Worm (Caenorhabditis elegans) whole organism, L2 larva: ENCODE measurements around the gene sec-10.

Source experiments
- ama-1 ChIP-seq: fragments of 150-350 bp; optimal IDR thresholded peaks from 2 replicates; lab custom pipeline; 2018; ENCODE audit warnings: inconsistent platforms
- lsy-2 ChIP-seq, 2 experiments: fragments of 150-350 bp in 1 of 2; sonication (generic microtip) in 1 of 2; optimal IDR thresholded peaks; 2 replicates each; lab custom pipeline; 2014 to 2017; ENCODE audit warnings: missing biosample characterization in 2 of 2, missing genetic modification characterization in 2 of 2
- nhr-10 ChIP-seq: sonication (generic microtip); optimal IDR thresholded peaks from 2 replicates; lab custom pipeline; 2017; ENCODE audit warnings: missing biosample characterization, missing genetic modification characterization
- sma-9 ChIP-seq, 2 experiments: fragments of 150-350 bp in 1 of 2; sonication (generic microtip) in 1 of 2; optimal IDR thresholded peaks; 2 replicates each; lab custom pipeline; 2014 to 2016; ENCODE audit warnings: missing genetic modification characterization in 2 of 2, mild to moderate bottlenecking in 1 of 2, missing biosample characterization in 1 of 2, missing compliant biosample characterization in 1 of 2, missing genetic modification reagents in 1 of 2, moderate library complexity in 1 of 2

DNA sequence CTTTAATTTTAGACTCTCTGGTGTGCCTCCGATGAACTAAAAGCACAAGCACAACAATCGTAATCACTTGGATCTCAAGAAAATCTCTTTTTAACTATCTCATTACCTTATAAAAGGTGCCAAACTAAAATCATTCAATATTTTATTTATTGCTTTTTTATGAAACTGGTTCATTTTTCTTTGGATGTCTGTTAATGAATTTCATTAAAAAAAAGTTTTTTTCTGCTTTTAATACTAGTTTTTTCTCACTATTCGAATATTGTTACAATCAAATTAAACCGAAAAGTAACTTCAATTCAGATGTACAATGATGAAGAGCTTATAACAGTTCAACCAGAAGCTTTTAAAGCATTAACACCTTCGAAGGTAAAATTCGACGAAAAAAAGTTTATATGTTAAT, 6.6 kb downstream of the sec-10 start, which contains the start of gene swd-2.1:
- TF ChIP-seq ama-1 (lab: Kevin White, UChicago) (no peak), sma-9 (GFP tag; optimal IDR thresholded peaks at IDR 0.05; lab: Kevin White, UChicago) (no peak), sma-9 (tag; optimal IDR thresholded peaks at IDR 0.05; lab: Kevin White, UChicago) (no peak), lsy-2 (tag; optimal IDR thresholded peaks at IDR 0.05; lab: Kevin White, UChicago) (no peak), nhr-10 (no peak)
